Fruit fly (Drosophila melanogaster) Kc167 (cell line): Measurements from ENCODE around the gene SmD2.

Source experiments
- Sin3A ChIP-seq: fragments of >200 bp; optimal IDR thresholded peaks from 2 replicates; lab custom pipeline; 2018; ENCODE audit warnings: missing external identifiers
- h ChIP-seq: fragments of >200 bp; optimal IDR thresholded peaks from 3 replicates; lab custom pipeline; 2018; ENCODE audit warnings: missing external identifiers
- insv ChIP-seq: fragments of >200 bp; optimal IDR thresholded peaks from 3 replicates; lab custom pipeline; 2018; ENCODE audit warnings: missing external identifiers
- ttk ChIP-seq: sonication (Bioruptor generic); optimal IDR thresholded peaks from 2 replicates; lab custom pipeline; 2017; ENCODE audit warnings: missing external identifiers

DNA sequence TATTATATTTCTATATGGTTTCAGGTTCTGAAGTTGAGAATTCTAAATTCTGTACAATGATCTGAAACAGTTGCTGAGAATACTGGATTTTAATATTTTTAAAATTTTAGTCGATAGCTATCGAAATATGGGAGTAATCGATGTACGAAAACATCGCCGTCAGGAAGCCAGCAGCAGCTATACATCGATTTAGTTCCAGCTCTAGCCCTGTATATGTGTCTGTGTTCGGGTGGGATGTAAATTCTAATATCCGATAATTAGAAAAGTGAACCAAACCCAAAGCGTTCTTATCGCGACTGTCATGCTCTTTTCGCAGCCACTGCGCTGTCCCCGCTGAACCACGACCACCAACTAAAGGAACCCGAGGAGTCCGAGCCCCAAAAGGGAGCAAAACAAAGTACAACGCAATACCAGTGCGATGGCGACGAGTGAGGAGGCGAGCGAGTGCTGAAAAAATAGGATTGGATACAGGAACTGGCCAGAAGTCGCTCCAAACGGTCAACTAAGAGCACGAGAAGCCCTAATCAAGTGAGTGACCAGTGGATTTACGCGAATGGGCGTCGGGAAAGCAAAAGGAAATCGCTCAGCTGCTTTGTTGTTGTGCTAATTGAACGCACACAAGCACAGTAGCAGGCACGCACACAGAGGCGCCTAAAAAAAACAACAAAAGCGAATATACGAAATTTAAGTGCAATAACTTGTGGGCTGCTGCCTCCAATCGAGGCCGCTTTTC lies 37.2 kb upstream of the SmD2 start, which contains the start of gene gzl:
- TF ChIP-seq ttk (lab: Kevin White, UChicago) (no peak), insv (no peak), h (lab: Kevin White, UChicago) (no peak), Sin3A (lab: Kevin White, UChicago) (no peak)
